Worm (Caenorhabditis elegans): ENCODE measurements around the gene F59B10.6.

F59B10.6 gene

DNA sequence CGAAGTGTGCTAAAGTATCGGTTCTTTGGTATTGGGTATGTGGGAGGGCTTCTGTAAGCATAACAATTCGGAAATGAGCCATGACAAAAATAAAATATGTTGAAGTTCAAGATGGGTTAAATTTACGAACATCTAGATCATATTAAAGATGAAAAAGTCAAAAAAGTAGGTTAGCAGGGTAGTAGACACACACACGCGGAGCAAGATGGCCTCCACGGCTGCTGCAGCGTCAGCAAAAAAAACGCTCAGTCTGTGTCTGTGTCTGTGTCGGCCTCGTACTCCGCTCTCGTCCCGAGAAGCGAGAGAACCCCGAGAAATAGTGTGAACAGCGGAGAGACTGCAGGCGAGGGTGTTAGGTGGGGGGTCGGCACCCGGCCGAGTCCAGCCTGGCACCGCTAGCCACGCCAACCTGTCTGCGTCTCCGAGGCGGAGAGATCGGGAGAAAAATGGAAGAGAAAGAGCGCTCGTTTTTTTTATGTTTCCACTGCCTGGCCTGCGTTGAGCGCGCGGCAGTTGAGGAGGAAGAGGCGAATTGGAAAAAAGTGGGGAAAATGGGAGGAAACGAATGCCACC is 21.7 kb downstream of the F59B10.6 start, which contains the start of gene myrf-1 (continued):
- TF ChIP-seq snpc-4 (tag; optimal IDR thresholded peaks at IDR 0.05): no peak
- TF ChIP-seq egl-27 (tag; optimal IDR thresholded peaks at IDR 0.05): no peak
- TF ChIP-seq aly-2 (tag; optimal IDR thresholded peaks at IDR 0.05): no peak
- no peak for TF ChIP-seq zip-2 (tag; optimal IDR thresholded peaks at IDR 0.05)
- no peak for TF ChIP-seq daf-8 (GFP tag; IDR thresholded peaks at IDR 0.05)
- TF ChIP-seq aha-1 (tag): peak; percentile 99
- peak in 1 of 2 experiments; percentile 85 for TF ChIP-seq unc-62 (GFP tag; optimal IDR thresholded peaks at IDR 0.05 in 1 of 2)
- no peak for TF ChIP-seq unc-62 (tag; optimal IDR thresholded peaks at IDR 0.05)
- peak; percentile 7 for TF ChIP-seq fkh-10 (GFP tag; optimal IDR thresholded peaks at IDR 0.05)
- TF ChIP-seq arid-1 (GFP tag; conservative IDR thresholded peaks at IDR 0.05): peak; percentile 79
- TF ChIP-seq ceh-62 (tag; optimal IDR thresholded peaks at IDR 0.05): no peak
- 0 out of 2 replicates have a peak, but pooled peaks have one; percentile 44 for TF ChIP-seq dmd-8 (GFP tag; IDR thresholded peaks at IDR 0.05)
- no peak for TF ChIP-seq R02D3.7 (tag; optimal IDR thresholded peaks at IDR 0.05)
- TF ChIP-seq F49E8.2 (tag; optimal IDR thresholded peaks at IDR 0.05; ENCODE audit: borderline replicate concordance): no peak
- no peak; the same call in 1 of the 2 replicates for TF ChIP-seq madf-9 (GFP tag; conservative IDR thresholded peaks at IDR 0.05)
- no peak; the same call in 1 of the 2 replicates for TF ChIP-seq mxl-2 (GFP tag; conservative IDR thresholded peaks at IDR 0.05)
- TF ChIP-seq nhr-42 (GFP tag; IDR thresholded peaks at IDR 0.05): peak; percentile 69; the same call in 1 of the 2 replicates
- TF ChIP-seq sdz-12 (GFP tag; optimal IDR thresholded peaks at IDR 0.05): no peak
- 0 out of 2 replicates have a peak, but pooled peaks have one; percentile 14 for TF ChIP-seq F26F4.8 (GFP tag; conservative IDR thresholded peaks at IDR 0.05)
- TF ChIP-seq ceh-32 (tag; optimal IDR thresholded peaks at IDR 0.05; ENCODE audit: poor library complexity): peak; percentile 27
- peak in 1 of 2 experiments; percentile 88 for TF ChIP-seq hif-1 (tag; optimal IDR thresholded peaks at IDR 0.05)
- TF ChIP-seq nhr-77 (tag; optimal IDR thresholded peaks at IDR 0.05): peak; percentile 89
- TF ChIP-seq dpl-1 (GFP tag; optimal IDR thresholded peaks at IDR 0.05): peak; percentile 49
- TF ChIP-seq ctbp-1 (GFP tag; IDR thresholded peaks at IDR 0.05): peak; percentile 91
- TF ChIP-seq saeg-2 (GFP tag; IDR thresholded peaks at IDR 0.05): peak; percentile 84; the same call in 1 of the 2 replicates
- TF ChIP-seq nhr-41 (GFP tag; IDR thresholded peaks at IDR 0.05): peak; percentile 99
- no peak for TF ChIP-seq ztf-11 (tag; optimal IDR thresholded peaks at IDR 0.05)
- no peak for TF ChIP-seq Y75B8A.6 (GFP tag; IDR thresholded peaks at IDR 0.05)
- no peak for TF ChIP-seq mdt-29 (GFP tag; IDR thresholded peaks at IDR 0.05)
- no peak for TF ChIP-seq Y48G9A.11 (GFP tag; IDR thresholded peaks at IDR 0.05)
- TF ChIP-seq spr-3 (GFP tag; optimal IDR thresholded peaks at IDR 0.05): peak; percentile 48
- peak; percentile 78 for TF ChIP-seq nhr-48 (tag; optimal IDR thresholded peaks at IDR 0.05)
- TF ChIP-seq T26A8.4 (GFP tag; IDR thresholded peaks at IDR 0.05): peak; percentile 90
- TF ChIP-seq lin-13 (GFP tag; optimal IDR thresholded peaks at IDR 0.05): peak; percentile 47
- TF ChIP-seq F37D6.2 (tag; optimal IDR thresholded peaks at IDR 0.05): peak; percentile 70
- peak; percentile 96 for TF ChIP-seq mxl-3 (GFP tag; optimal IDR thresholded peaks at IDR 0.05)
- TF ChIP-seq ama-1 (optimal IDR thresholded peaks at IDR 0.05): no peak
- peak; percentile 84 for TF ChIP-seq dmd-6 (GFP tag; IDR thresholded peaks at IDR 0.05)
- no peak for TF ChIP-seq ZK546.5 (tag; optimal IDR thresholded peaks at IDR 0.05)
- TF ChIP-seq spr-1 (tag; optimal IDR thresholded peaks at IDR 0.05): peak; percentile 74
- TF ChIP-seq dmd-9 (GFP tag; IDR thresholded peaks at IDR 0.05): 0 out of 2 replicates have a peak, but pooled peaks have one; percentile 31
- peak; percentile 58 for TF ChIP-seq jun-1 (tag; optimal IDR thresholded peaks at IDR 0.05)
- peak; percentile 73; the same call in 1 of the 2 replicates for TF ChIP-seq tra-1 (GFP tag; IDR thresholded peaks at IDR 0.05)
- TF ChIP-seq lin-15B (tag; optimal IDR thresholded peaks at IDR 0.05): no peak
- no peak for TF ChIP-seq attf-4 (tag; optimal IDR thresholded peaks at IDR 0.05)
- TF ChIP-seq nhr-10 (tag; optimal IDR thresholded peaks at IDR 0.05): no peak
- TF ChIP-seq lim-7 (GFP tag; IDR thresholded peaks at IDR 0.05): 0 out of 2 replicates have a peak, but pooled peaks have one; percentile 46
- peak; percentile 83 for TF ChIP-seq nhr-28 (tag; optimal IDR thresholded peaks at IDR 0.05)
- no peak for TF ChIP-seq nhr-76 (tag; optimal IDR thresholded peaks at IDR 0.05)
- TF ChIP-seq lin-1 (GFP tag; IDR thresholded peaks at IDR 0.05): peak; percentile 78
- TF ChIP-seq madf-5 (GFP tag; IDR thresholded peaks at IDR 0.05): 0 out of 4 replicates have a peak, but pooled peaks of 1 of the 2 experiments have one; percentile 73
- TF ChIP-seq Y105C5A.15 (GFP tag; IDR thresholded peaks at IDR 0.05): no peak

Measured in whole organism, L4 larva.